Fruit fly (Drosophila melanogaster): Measurements from ENCODE around the gene CG14740.

DNA sequence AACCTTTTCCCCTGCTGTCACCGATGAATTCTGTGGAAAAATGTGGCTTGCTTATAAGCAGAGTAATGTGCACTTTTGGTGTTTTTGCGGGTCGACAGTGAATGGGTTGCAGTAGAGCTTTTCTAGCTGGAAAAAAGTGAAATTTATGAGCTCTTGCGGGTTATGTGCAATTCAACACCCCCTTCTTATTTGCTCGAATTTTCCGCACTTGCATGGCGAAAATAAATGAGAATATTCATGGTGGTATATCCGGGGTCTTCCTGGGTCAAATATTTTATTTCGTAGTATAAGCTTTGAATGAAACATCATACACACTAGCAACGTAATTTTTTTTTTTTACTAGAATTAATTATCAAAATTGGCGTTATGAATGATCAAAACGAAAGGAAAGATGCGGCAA is 22.5 kb downstream of the CG14740 start, which contains the start of gene CG14736:
- TF ChIP-seq Sin3A (optimal IDR thresholded peaks at IDR 0.05) (no peak), ttk (optimal IDR thresholded peaks at IDR 0.05) (no peak), Myc (optimal IDR thresholded peaks at IDR 0.05) (no peak), psq (optimal IDR thresholded peaks at IDR 0.05) (no peak)
